Worm (Caenorhabditis elegans): Measurements from ENCODE around the gene damt-1.

The damt-1 gene

DNA sequence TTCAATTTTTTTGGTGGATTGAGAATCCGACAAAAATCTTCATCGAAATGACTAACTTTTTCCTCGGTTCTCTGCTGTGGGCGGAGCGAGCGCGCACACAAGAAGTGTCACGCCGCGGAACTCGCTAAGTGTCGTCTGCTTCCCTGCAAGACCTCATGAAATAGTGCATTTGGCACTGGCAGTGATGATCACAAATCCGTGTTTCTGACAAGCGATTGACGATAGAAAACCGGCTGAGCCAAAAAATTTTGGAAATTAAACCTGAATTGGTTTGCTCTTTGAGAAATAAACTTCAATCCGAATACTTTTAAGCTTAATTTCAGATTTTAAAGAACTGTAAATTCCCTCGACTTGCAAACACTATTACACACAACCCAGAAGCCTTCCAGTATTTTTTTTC lies 18.5 kb upstream of the damt-1 start:
- no peak for TF ChIP-seq pax-3 (tag; optimal IDR thresholded peaks at IDR 0.05)
- TF ChIP-seq nhr-11 (tag; optimal IDR thresholded peaks at IDR 0.05), result no peak
- peak; percentile 43 for TF ChIP-seq unc-130 (tag; optimal IDR thresholded peaks at IDR 0.05)
- TF ChIP-seq ceh-90 (tag; optimal IDR thresholded peaks at IDR 0.05), result no peak
- no peak for TF ChIP-seq ceh-63 (GFP tag; optimal IDR thresholded peaks at IDR 0.05)
- peak; percentile 75 for TF ChIP-seq tbx-2 (tag; optimal IDR thresholded peaks at IDR 0.05)
- TF ChIP-seq nhr-85 (tag), result peak; percentile 91
- peak; percentile 84 for TF ChIP-seq ama-1 (optimal IDR thresholded peaks at IDR 0.05)
- peak; percentile 84 for TF ChIP-seq snu-23 (GFP tag; optimal IDR thresholded peaks at IDR 0.05)
- no peak for TF ChIP-seq fkh-4 (tag; optimal IDR thresholded peaks at IDR 0.05; ENCODE audit: borderline replicate concordance)
- TF ChIP-seq lin-15B (tag; optimal IDR thresholded peaks at IDR 0.05), result peak; percentile 36
- TF ChIP-seq hlh-4 (tag; optimal IDR thresholded peaks at IDR 0.05), result no peak
- peak; percentile 40 to 50 (median 43) for TF ChIP-seq dpl-1 (GFP tag; optimal IDR thresholded peaks at IDR 0.05)
- TF ChIP-seq ces-1 (GFP tag; optimal IDR thresholded peaks at IDR 0.05), result no peak
- peak; percentile 78 for TF ChIP-seq nhr-20 (tag; optimal IDR thresholded peaks at IDR 0.05)
- peak; percentile 78 for TF ChIP-seq swsn-7 (tag; optimal IDR thresholded peaks at IDR 0.05)
- TF ChIP-seq nhr-71 (tag; optimal IDR thresholded peaks at IDR 0.05), result peak; percentile 89
- peak; percentile 20 for TF ChIP-seq isw-1 (GFP tag; IDR thresholded peaks at IDR 0.05)
- TF ChIP-seq zip-4 (GFP tag; optimal IDR thresholded peaks at IDR 0.05), result peak; percentile 58
- TF ChIP-seq C34B4.2 (tag; optimal IDR thresholded peaks at IDR 0.05), result no peak
- TF ChIP-seq elt-3 (tag; optimal IDR thresholded peaks at IDR 0.05), result peak in 1 of 6 experiments; percentile 35
- TF ChIP-seq unc-30 (tag; optimal IDR thresholded peaks at IDR 0.05), result no peak
- TF ChIP-seq efl-1 (optimal IDR thresholded peaks at IDR 0.05), result peak; percentile 56 to 69
- TF ChIP-seq efl-1 (GFP tag; optimal IDR thresholded peaks at IDR 0.05 in 1 of 2), result peak; percentile 32 to 95
- peak in 1 of 2 experiments; percentile 73 for TF ChIP-seq mdl-1 (tag; optimal IDR thresholded peaks at IDR 0.05)
- TF ChIP-seq C04F5.9 (tag; optimal IDR thresholded peaks at IDR 0.05), result peak; percentile 25
- peak; percentile 49 for TF ChIP-seq aly-2 (tag; optimal IDR thresholded peaks at IDR 0.05)
- no peak for TF ChIP-seq ceh-88 (GFP tag; IDR thresholded peaks at IDR 0.05)
- peak; percentile 71 for TF ChIP-seq lin-14 (GFP tag; optimal IDR thresholded peaks at IDR 0.05)
- peak; percentile 55 to 77 for TF ChIP-seq lsy-2 (tag; optimal IDR thresholded peaks at IDR 0.05)
- TF ChIP-seq grh-1 (GFP tag; IDR thresholded peaks at IDR 0.05), result peak; percentile 67
- no peak for TF ChIP-seq zag-1 (tag; optimal IDR thresholded peaks at IDR 0.05)
- peak; percentile 60 for TF ChIP-seq nhr-77 (tag; optimal IDR thresholded peaks at IDR 0.05)
- TF ChIP-seq sptf-1 (tag; optimal IDR thresholded peaks at IDR 0.05), result no peak
- peak; percentile 67 for TF ChIP-seq xbp-1 (tag; optimal IDR thresholded peaks at IDR 0.05)
- TF ChIP-seq blmp-1 (tag; optimal IDR thresholded peaks at IDR 0.05), result peak; percentile 17
- TF ChIP-seq nhr-90 (tag; optimal IDR thresholded peaks at IDR 0.05; ENCODE audit: poor library complexity), result peak; percentile 87
- no peak for TF ChIP-seq mef-2 (tag; optimal IDR thresholded peaks at IDR 0.05)
- peak; percentile 89 for TF ChIP-seq nhr-19 (GFP tag; conservative IDR thresholded peaks at IDR 0.05)
- peak; percentile 45 to 72 for TF ChIP-seq lin-35 (GFP tag; optimal IDR thresholded peaks at IDR 0.05)
- TF ChIP-seq C16A3.4 (tag; optimal IDR thresholded peaks at IDR 0.05), result peak; percentile 21
- no peak for TF ChIP-seq unc-62 (GFP tag; optimal IDR thresholded peaks at IDR 0.05)
- TF ChIP-seq fos-1 (tag; optimal IDR thresholded peaks at IDR 0.05), result peak; percentile 70
- peak; percentile 89 for TF ChIP-seq nhr-47 (tag; optimal IDR thresholded peaks at IDR 0.05)
- TF ChIP-seq ets-5 (GFP tag; IDR thresholded peaks at IDR 0.05), result no peak
- peak; percentile 99 for TF ChIP-seq snpc-4 (tag; optimal IDR thresholded peaks at IDR 0.05)
- TF ChIP-seq F16B12.6 (tag; optimal IDR thresholded peaks at IDR 0.05), result peak; percentile 12
- TF ChIP-seq vab-15 (tag; optimal IDR thresholded peaks at IDR 0.05), result no peak
- TF ChIP-seq ceh-82 (tag; optimal IDR thresholded peaks at IDR 0.05), result peak; percentile 44 to 80 (median 70)
- TF ChIP-seq mep-1 (tag; optimal IDR thresholded peaks at IDR 0.05), result peak; percentile 51
- TF ChIP-seq lin-13 (GFP tag; optimal IDR thresholded peaks at IDR 0.05), result peak; percentile 53
- TF ChIP-seq nhr-76 (tag; optimal IDR thresholded peaks at IDR 0.05), result no peak
- TF ChIP-seq lin-39 (tag; optimal IDR thresholded peaks at IDR 0.05), result peak; percentile 87
- peak; percentile 71 for TF ChIP-seq dsc-1 (tag; optimal IDR thresholded peaks at IDR 0.05)
- TF ChIP-seq unc-98 (GFP tag; IDR thresholded peaks at IDR 0.05), result no peak
